Worm (Caenorhabditis elegans) whole organism, young adult: Measurements from ENCODE around the gene C05D11.13.

Experiments used
- B0035.1 ChIP-seq: sonication (generic microtip); optimal IDR thresholded peaks from 2 replicates; lab custom pipeline; 2016; ENCODE audit warnings: missing genetic modification characterization, mild to moderate bottlenecking, missing compliant biosample characterization, missing genotype, missing genetic modification reagents
- B0336.3 ChIP-seq: fragments of 200-800 bp; sonication (Bioruptor generic); IDR thresholded peaks from 2 replicates; pipeline ENCODE4 v1.3.6; 2022; ENCODE audit warnings: missing genetic modification characterization, missing compliant biosample characterization
- D2030.7 ChIP-seq: fragments of 200-800 bp; sonication (Bioruptor generic); IDR thresholded peaks from 2 replicates; pipeline ENCODE4 v1.3.6; 2022; ENCODE audit warnings: missing genetic modification reagents, missing genetic modification characterization, missing compliant biosample characterization
- F39B2.1 ChIP-seq: fragments of 200-800 bp; sonication (Bioruptor generic); IDR thresholded peaks from 2 replicates; pipeline ENCODE4 v1.3.6; 2022; ENCODE audit warnings: missing genetic modification reagents, missing genetic modification characterization, missing compliant biosample characterization
- T07F8.4 ChIP-seq: sonication (generic microtip); optimal IDR thresholded peaks from 2 replicates; lab custom pipeline; 2016; ENCODE audit warnings: mild to moderate bottlenecking, missing genetic modification characterization, moderate library complexity, missing compliant biosample characterization
- T26A5.8 ChIP-seq: sonication (generic microtip); optimal IDR thresholded peaks from 2 replicates; lab custom pipeline; 2016; ENCODE audit warnings: missing genetic modification characterization, missing compliant biosample characterization
- attf-3 ChIP-seq: fragments of 200-800 bp; sonication (Bioruptor generic); conservative IDR thresholded peaks from 2 replicates; pipeline ENCODE4 v1.3.6; 2022; ENCODE audit warnings: missing genetic modification reagents, missing genetic modification characterization, missing compliant biosample characterization
- dpl-1 ChIP-seq: fragments of 150-350 bp; optimal IDR thresholded peaks from 2 replicates; lab custom pipeline; 2014; ENCODE audit warnings: missing biosample characterization, missing genetic modification reagents, missing genetic modification characterization
- ets-4 ChIP-seq: fragments of 200-800 bp; sonication (Bioruptor generic); optimal IDR thresholded peaks from 2 replicates; lab custom pipeline; 2018; ENCODE audit warnings: mild to moderate bottlenecking, missing genetic modification characterization, missing compliant biosample characterization
- mxl-1 ChIP-seq: sonication (generic microtip); optimal IDR thresholded peaks from 2 replicates; lab custom pipeline; 2016; ENCODE audit warnings: missing genetic modification characterization, missing compliant biosample characterization
- pha-4 ChIP-seq: fragments of 150-350 bp; sonication (generic microtip); optimal IDR thresholded peaks from 2 replicates; lab custom pipeline; 2014; ENCODE audit warnings: missing biosample characterization, missing genetic modification reagents, missing genetic modification characterization
- snpc-4 ChIP-seq, 5 experiments: fragments of 150-350 bp in 1 of 5; sonication (generic microtip) in 4 of 5; optimal IDR thresholded peaks; 2 replicates each; lab custom pipeline; 2014 to 2018; ENCODE audit warnings: missing genetic modification characterization in 5 of 5, missing biosample characterization in 3 of 5, antibody characterized with exemption in 2 of 5, mild to moderate bottlenecking in 2 of 5, missing compliant biosample characterization in 2 of 5, missing genotype in 2 of 5, moderate library complexity in 2 of 5, missing genetic modification reagents in 1 of 5
- sptf-2 ChIP-seq: fragments of 200-800 bp; sonication (Bioruptor generic); optimal IDR thresholded peaks from 2 replicates; lab custom pipeline; 2018; ENCODE audit warnings: mild to moderate bottlenecking, missing genetic modification characterization, missing compliant biosample characterization
- unc-62 ChIP-seq: fragments of 150-350 bp; optimal IDR thresholded peaks from 2 replicates; lab custom pipeline; 2014; ENCODE audit warnings: missing biosample characterization, missing genetic modification reagents, missing genetic modification characterization

DNA sequence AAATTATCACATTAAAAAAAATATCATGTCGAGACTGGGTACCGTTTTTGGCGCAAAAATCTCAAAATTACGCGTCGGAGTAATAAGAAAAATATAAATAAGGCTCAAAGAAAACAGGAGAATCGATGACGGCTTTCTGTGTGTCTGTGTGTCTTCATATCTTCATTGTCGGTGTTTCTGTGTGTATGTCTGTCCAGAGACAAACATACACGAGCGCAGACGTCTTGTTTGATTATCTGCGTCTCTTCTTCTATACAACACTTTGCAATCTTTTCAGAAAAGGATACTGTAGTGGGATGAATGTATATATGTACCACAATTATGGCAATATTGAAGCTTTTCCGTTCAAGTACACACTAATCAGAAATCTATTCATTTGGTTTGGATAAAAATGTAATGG lies at the start of gene C05D11.13:
- TF ChIP-seq F39B2.1 (GFP tag; lab: Robert Waterston, UW), result no peak
- no peak for TF ChIP-seq sptf-2 (GFP tag; lab: Kevin White, UChicago)
- TF ChIP-seq mxl-1 (tag; lab: Kevin White, UChicago), result no peak
- no peak for TF ChIP-seq unc-62 (GFP tag; lab: Kevin White, UChicago)
- TF ChIP-seq D2030.7 (GFP tag; lab: Robert Waterston, UW), result no peak
- TF ChIP-seq dpl-1, result no peak
- TF ChIP-seq T07F8.4 (tag; lab: Kevin White, UChicago), result no peak
- no peak for TF ChIP-seq ets-4
- peak; percentile 24; the same call in 1 of the 2 replicates for TF ChIP-seq B0336.3 (GFP tag; lab: Robert Waterston, UW)
- TF ChIP-seq pha-4 (tag; lab: Kevin White, UChicago), result no peak
- TF ChIP-seq attf-3 (GFP tag; lab: Robert Waterston, UW), result no peak
- TF ChIP-seq snpc-4 (GFP tag; optimal IDR thresholded peaks at IDR 0.05; lab: Kevin White, UChicago), result no peak
- peak in 3 of 4 experiments; percentile 1 to 32 (median 20) for TF ChIP-seq snpc-4 (tag; optimal IDR thresholded peaks at IDR 0.05; lab: Kevin White, UChicago)
- TF ChIP-seq T26A5.8 (tag; lab: Kevin White, UChicago), result no peak
- no peak for TF ChIP-seq B0035.1
